Worm (Caenorhabditis elegans) whole organism, young adult: ENCODE data around the gene Y46G5A.34.

ENCODE experiments used
- B0019.2 ChIP-seq: fragments of 200-800 bp; sonication (Bioruptor generic); conservative IDR thresholded peaks from 2 replicates; pipeline ENCODE4 v1.3.6; 2022; ENCODE audit warnings: missing genetic modification reagents, missing genetic modification characterization, missing compliant biosample characterization
- K11D2.4 ChIP-seq: fragments of 200-800 bp; sonication (Bioruptor generic); IDR thresholded peaks from 2 replicates; pipeline ENCODE4 v1.3.6; 2022; ENCODE audit warnings: missing genetic modification reagents, missing genetic modification characterization, missing compliant biosample characterization
- Y95B8A.8 ChIP-seq: fragments of 200-800 bp; sonication (Bioruptor generic); IDR thresholded peaks from 2 replicates; pipeline ENCODE4 v1.3.6; 2022; ENCODE audit warnings: missing genetic modification reagents, missing genetic modification characterization, missing compliant biosample characterization
- ama-1 ChIP-seq, 3 experiments: fragments of 150-350 bp in 1 of 3; sonication (generic microtip) in 2 of 3; optimal IDR thresholded peaks; 2 replicates each; lab custom pipeline; 2014 to 2018; ENCODE audit warnings: missing biosample characterization in 2 of 3, missing genetic modification characterization in 2 of 3, missing genetic modification reagents in 2 of 3
- atf-7 ChIP-seq: sonication (generic microtip); optimal IDR thresholded peaks from 2 replicates; lab custom pipeline; 2017; ENCODE audit warnings: mild to moderate bottlenecking, missing genetic modification characterization, missing compliant biosample characterization
- athp-1 ChIP-seq: sonication (generic microtip); optimal IDR thresholded peaks from 2 replicates; lab custom pipeline; 2017; ENCODE audit warnings: mild to moderate bottlenecking, missing genetic modification characterization, missing compliant biosample characterization
- bed-1 ChIP-seq: fragments of 200-800 bp; sonication (Bioruptor generic); IDR thresholded peaks from 2 replicates; pipeline ENCODE4 v1.3.6; 2022; ENCODE audit warnings: missing genetic modification reagents, missing genetic modification characterization, missing compliant biosample characterization
- ceh-27 ChIP-seq: fragments of 200-800 bp; sonication (Bioruptor generic); optimal IDR thresholded peaks from 2 replicates; lab custom pipeline; 2018; ENCODE audit warnings: mild to moderate bottlenecking, missing genetic modification characterization, moderate library complexity, missing compliant biosample characterization
- dox-1 ChIP-seq: fragments of 200-800 bp; sonication (Bioruptor generic); IDR thresholded peaks from 2 replicates; pipeline ENCODE4 v1.3.6; 2022; ENCODE audit warnings: missing genetic modification reagents, missing genetic modification characterization, missing compliant biosample characterization
- lin-35 ChIP-seq, 3 experiments: fragments of 150-350 bp in 2 of 3; sonication (generic microtip) in 1 of 3; optimal IDR thresholded peaks; 2 replicates each; lab custom pipeline; 2014 to 2018; ENCODE audit warnings: missing biosample characterization in 3 of 3, missing genetic modification characterization in 3 of 3, missing genetic modification reagents in 3 of 3
- nhr-120 ChIP-seq: fragments of 200-800 bp; sonication (Bioruptor generic); IDR thresholded peaks from 2 replicates; pipeline ENCODE4 v1.3.6; 2022; ENCODE audit warnings: missing genetic modification characterization, missing compliant biosample characterization
- nhr-179 ChIP-seq: sonication (generic microtip); optimal IDR thresholded peaks from 2 replicates; lab custom pipeline; 2016; ENCODE audit warnings: mild to moderate bottlenecking, missing genetic modification characterization, missing compliant biosample characterization
- pbrm-1 ChIP-seq: fragments of 200-800 bp; sonication (Bioruptor generic); IDR thresholded peaks from 2 replicates; pipeline ENCODE4 v1.3.6; 2022; ENCODE audit warnings: missing genetic modification reagents, missing genetic modification characterization, missing compliant biosample characterization

DNA sequence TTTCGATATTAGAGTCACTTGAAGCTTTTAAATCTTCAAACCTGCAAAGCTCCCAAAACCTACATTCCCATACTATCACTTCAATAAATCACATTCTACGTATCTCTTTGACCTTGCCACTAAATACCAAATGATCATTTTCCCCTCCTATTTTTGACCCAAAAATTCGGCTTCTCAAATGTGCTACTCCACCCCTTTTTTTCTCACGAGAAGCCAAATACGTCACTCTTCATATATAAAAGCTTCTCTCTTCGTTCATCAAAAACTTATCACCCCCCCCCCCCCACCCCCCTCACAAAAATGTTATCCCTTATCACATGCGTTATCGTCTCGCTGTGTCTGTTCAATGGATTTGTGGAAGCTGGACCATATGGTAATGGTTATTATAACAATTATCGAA lies 50.3 kb downstream of the Y46G5A.34 start, which contains the start of gene Y46G5A.38:
- no peak for TF ChIP-seq ceh-27 (GFP tag; lab: Kevin White, UChicago)
- no peak for TF ChIP-seq atf-7 (tag; lab: Kevin White, UChicago)
- no peak for TF ChIP-seq bed-1
- no peak for TF ChIP-seq pbrm-1 (GFP tag; lab: Robert Waterston, UW)
- TF ChIP-seq nhr-120 (GFP tag; lab: Robert Waterston, UW) = no peak
- TF ChIP-seq K11D2.4 = no peak
- no peak for TF ChIP-seq Y95B8A.8 (GFP tag; lab: Robert Waterston, UW)
- TF ChIP-seq nhr-179 (tag; lab: Kevin White, UChicago) = no peak
- TF ChIP-seq B0019.2 (GFP tag; lab: Robert Waterston, UW) = no peak
- TF ChIP-seq athp-1 (tag; lab: Kevin White, UChicago) = no peak
- TF ChIP-seq lin-35 (GFP tag; optimal IDR thresholded peaks at IDR 0.05; lab: Kevin White, UChicago) = no peak
- TF ChIP-seq dox-1 (GFP tag; lab: Robert Waterston, UW) = no peak
- TF ChIP-seq ama-1 (optimal IDR thresholded peaks at IDR 0.05; lab: Kevin White, UChicago) = no peak
- no peak for TF ChIP-seq ama-1 (GFP tag; optimal IDR thresholded peaks at IDR 0.05; lab: Kevin White, UChicago)
